Worm (Caenorhabditis elegans) whole organism, L1 larva: ENCODE measurements around the gene puf-8.

Experiments
- C04F5.9 ChIP-seq: sonication (generic microtip); optimal IDR thresholded peaks from 2 replicates; lab custom pipeline; 2016; ENCODE audit warnings: missing genetic modification characterization, missing compliant biosample characterization
- C16A3.4 ChIP-seq: fragments of 150-350 bp; optimal IDR thresholded peaks from 2 replicates; lab custom pipeline; 2014; ENCODE audit warnings: missing biosample characterization, missing genetic modification characterization
- C34B4.2 ChIP-seq: sonication (generic microtip); optimal IDR thresholded peaks from 2 replicates; lab custom pipeline; 2017; ENCODE audit warnings: mild to moderate bottlenecking, missing genetic modification characterization, missing compliant biosample characterization
- F16B12.6 ChIP-seq: fragments of 150-350 bp; optimal IDR thresholded peaks from 2 replicates; lab custom pipeline; 2014; ENCODE audit warnings: missing biosample characterization, missing genetic modification characterization
- Y116A8C.19 ChIP-seq: sonication (generic microtip); optimal IDR thresholded peaks from 2 replicates; lab custom pipeline; 2016; ENCODE audit warnings: missing compliant biosample characterization, missing genetic modification characterization, borderline replicate concordance
- alr-1 ChIP-seq: fragments of 200-800 bp; sonication (Bioruptor generic); optimal IDR thresholded peaks from 2 replicates; lab custom pipeline; 2018; ENCODE audit warnings: borderline replicate concordance, mild to moderate bottlenecking, missing genetic modification characterization, missing compliant biosample characterization
- ama-1 ChIP-seq: fragments of 150-350 bp; optimal IDR thresholded peaks from 2 replicates; lab custom pipeline; 2014
- blmp-1 ChIP-seq: fragments of 150-350 bp; optimal IDR thresholded peaks from 2 replicates; lab custom pipeline; 2014; ENCODE audit warnings: missing biosample characterization, missing genetic modification characterization
- ceh-8 ChIP-seq: fragments of 200-800 bp; sonication (Bioruptor generic); optimal IDR thresholded peaks from 2 replicates; lab custom pipeline; 2018; ENCODE audit warnings: mild to moderate bottlenecking, missing genetic modification characterization, moderate library complexity, missing compliant biosample characterization
- ceh-82 ChIP-seq, 3 experiments: fragments of 150-350 bp in 1 of 3; sonication (generic microtip) in 2 of 3; optimal IDR thresholded peaks; 2 replicates each; lab custom pipeline; 2014 to 2017; ENCODE audit warnings: missing biosample characterization in 3 of 3, missing genetic modification characterization in 3 of 3
- ces-1 ChIP-seq: fragments of 150-350 bp; optimal IDR thresholded peaks from 2 replicates; lab custom pipeline; 2014; ENCODE audit warnings: missing biosample characterization, missing genetic modification reagents, missing genetic modification characterization
- efl-1 ChIP-seq, 4 experiments: fragments of 150-350 bp; optimal IDR thresholded peaks in 3 of 4; peaks in 1 of 4; 1 replicate in 1 of 4; 2 replicates in 3 of 4; lab custom pipeline; 2014; ENCODE audit warnings: missing biosample characterization in 2 of 4, missing genetic modification characterization in 2 of 4, missing genetic modification reagents in 2 of 4
- egl-13 ChIP-seq: sonication (generic microtip); optimal IDR thresholded peaks from 2 replicates; lab custom pipeline; 2016; ENCODE audit warnings: missing genotype, missing genetic modification reagents, missing genetic modification characterization, missing compliant biosample characterization
- egl-27 ChIP-seq, 2 experiments: fragments of 150-350 bp in 1 of 2; sonication (generic microtip); optimal IDR thresholded peaks; 3 replicates each; lab custom pipeline; 2017 to 2018; ENCODE audit warnings: missing biosample characterization in 2 of 2, missing genetic modification characterization in 2 of 2, missing genetic modification reagents in 2 of 2
- elt-2 ChIP-seq: sonication (generic microtip); optimal IDR thresholded peaks from 2 replicates; lab custom pipeline; 2016; ENCODE audit warnings: missing genetic modification characterization, mild to moderate bottlenecking, inconsistent platforms, missing compliant biosample characterization, missing genetic modification reagents
- elt-3 ChIP-seq, 6 experiments: fragments of 150-350 bp in 1 of 6; sonication (generic microtip); optimal IDR thresholded peaks; 2 replicates each; lab custom pipeline; 2017 to 2018; ENCODE audit warnings: missing biosample characterization in 6 of 6, missing genetic modification characterization in 6 of 6, inconsistent platforms in 1 of 6
- ets-5 ChIP-seq: fragments of 200-800 bp; sonication (Bioruptor generic); IDR thresholded peaks from 2 replicates; pipeline ENCODE4 v1.3.6; 2022; ENCODE audit warnings: missing genetic modification characterization, missing compliant biosample characterization
- fos-1 ChIP-seq: fragments of 150-350 bp; optimal IDR thresholded peaks from 2 replicates; lab custom pipeline; 2014; ENCODE audit warnings: missing biosample characterization, missing genetic modification characterization
- hlh-4 ChIP-seq: sonication (generic microtip); optimal IDR thresholded peaks from 2 replicates; lab custom pipeline; 2016; ENCODE audit warnings: mild to moderate bottlenecking, missing genetic modification characterization, missing compliant biosample characterization
- hpl-2 ChIP-seq: fragments of 150-350 bp; optimal IDR thresholded peaks from 2 replicates; lab custom pipeline; 2014; ENCODE audit warnings: missing biosample characterization, missing genetic modification reagents, missing genetic modification characterization
- lin-13 ChIP-seq: fragments of 150-350 bp; optimal IDR thresholded peaks from 2 replicates; lab custom pipeline; 2014; ENCODE audit warnings: missing biosample characterization, missing genetic modification reagents, missing genetic modification characterization
- lin-35 ChIP-seq, 2 experiments: fragments of 150-350 bp; optimal IDR thresholded peaks; 2 replicates each; lab custom pipeline; 2014; ENCODE audit warnings: missing biosample characterization in 2 of 2, missing genetic modification characterization in 2 of 2, missing genetic modification reagents in 2 of 2
- lir-3 ChIP-seq: sonication (generic microtip); optimal IDR thresholded peaks from 2 replicates; lab custom pipeline; 2016; ENCODE audit warnings: mild to moderate bottlenecking, missing genetic modification characterization, moderate library complexity, missing compliant biosample characterization; ENCODE audit not compliant: poor library complexity
- lsy-2 ChIP-seq, 2 experiments: fragments of 150-350 bp; optimal IDR thresholded peaks; 2 replicates each; lab custom pipeline; 2014; ENCODE audit warnings: missing biosample characterization in 2 of 2, missing genetic modification characterization in 2 of 2
- mab-9 ChIP-seq: fragments of 200-800 bp; sonication (Bioruptor generic); IDR thresholded peaks from 2 replicates; pipeline ENCODE4 v1.3.6; 2022; ENCODE audit warnings: missing genetic modification reagents, missing genetic modification characterization, missing compliant biosample characterization
- mep-1 ChIP-seq: fragments of 150-350 bp; optimal IDR thresholded peaks from 2 replicates; lab custom pipeline; 2014; ENCODE audit warnings: missing biosample characterization, missing genetic modification characterization
- nhr-12 ChIP-seq: sonication (generic microtip); optimal IDR thresholded peaks from 2 replicates; lab custom pipeline; 2017; ENCODE audit warnings: missing biosample characterization, missing genetic modification characterization
- nhr-19 ChIP-seq: fragments of 200-800 bp; sonication (Bioruptor generic); conservative IDR thresholded peaks from 2 replicates; pipeline ENCODE4 v1.3.6; 2022; ENCODE audit warnings: missing genetic modification characterization, missing compliant biosample characterization
- nhr-20 ChIP-seq: sonication (generic microtip); optimal IDR thresholded peaks from 2 replicates; lab custom pipeline; 2016; ENCODE audit warnings: mild to moderate bottlenecking, missing genetic modification characterization, missing compliant biosample characterization
- nhr-237 ChIP-seq: fragments of 150-350 bp; optimal IDR thresholded peaks from 2 replicates; lab custom pipeline; 2014; ENCODE audit warnings: missing biosample characterization, missing genetic modification characterization
- nhr-28 ChIP-seq: fragments of 150-350 bp; optimal IDR thresholded peaks from 2 replicates; lab custom pipeline; 2014; ENCODE audit warnings: missing biosample characterization, missing genetic modification characterization
- nhr-47 ChIP-seq: sonication (generic microtip); optimal IDR thresholded peaks from 2 replicates; lab custom pipeline; 2016; ENCODE audit warnings: mild to moderate bottlenecking, missing genetic modification characterization, moderate library complexity, missing compliant biosample characterization
- nhr-76 ChIP-seq: sonication (generic microtip); optimal IDR thresholded peaks from 2 replicates; lab custom pipeline; 2017; ENCODE audit warnings: missing biosample characterization, missing genetic modification characterization
- nhr-77 ChIP-seq: fragments of 150-350 bp; optimal IDR thresholded peaks from 2 replicates; lab custom pipeline; 2014; ENCODE audit warnings: missing biosample characterization, missing genetic modification characterization
- pag-3 ChIP-seq: sonication (generic microtip); optimal IDR thresholded peaks from 2 replicates; lab custom pipeline; 2017; ENCODE audit warnings: missing genetic modification characterization, mild to moderate bottlenecking, missing compliant biosample characterization, antibody characterized with exemption, borderline replicate concordance; ENCODE audit not compliant: insufficient read depth
- pax-3 ChIP-seq: fragments of 200-800 bp; sonication (Bioruptor generic); optimal IDR thresholded peaks from 2 replicates; lab custom pipeline; 2018; ENCODE audit warnings: mild to moderate bottlenecking, missing genetic modification characterization, moderate library complexity, missing compliant biosample characterization
- skn-1 ChIP-seq: fragments of 150-350 bp; optimal IDR thresholded peaks from 2 replicates; lab custom pipeline; 2014; ENCODE audit warnings: missing biosample characterization, missing genetic modification characterization
- snu-23 ChIP-seq: sonication (generic microtip); optimal IDR thresholded peaks from 2 replicates; lab custom pipeline; 2016; ENCODE audit warnings: missing genetic modification characterization, missing compliant biosample characterization
- swsn-7 ChIP-seq: sonication (generic microtip); optimal IDR thresholded peaks from 2 replicates; lab custom pipeline; 2016; ENCODE audit warnings: missing genetic modification characterization, missing compliant biosample characterization
- unc-62 ChIP-seq: fragments of 150-350 bp; optimal IDR thresholded peaks from 2 replicates; lab custom pipeline; 2014; ENCODE audit warnings: missing biosample characterization, missing genetic modification reagents, missing genetic modification characterization
- unc-86 ChIP-seq: sonication (generic microtip); optimal IDR thresholded peaks from 2 replicates; lab custom pipeline; 2016; ENCODE audit warnings: missing genetic modification characterization, missing compliant biosample characterization
- unc-98 ChIP-seq: fragments of 200-800 bp; sonication (Bioruptor generic); IDR thresholded peaks from 2 replicates; pipeline ENCODE4 v1.3.6; 2022; ENCODE audit warnings: missing genetic modification characterization, missing compliant biosample characterization
- vab-15 ChIP-seq: sonication (generic microtip); optimal IDR thresholded peaks from 2 replicates; lab custom pipeline; 2017; ENCODE audit warnings: missing genotype, mild to moderate bottlenecking, missing genetic modification characterization, missing compliant biosample characterization
- zag-1 ChIP-seq: fragments of 150-350 bp; optimal IDR thresholded peaks from 2 replicates; lab custom pipeline; 2014; ENCODE audit warnings: missing biosample characterization, missing genetic modification characterization
- ztf-11 ChIP-seq, 2 experiments: sonication (generic microtip); optimal IDR thresholded peaks; 2 replicates each; lab custom pipeline; 2016 to 2017; ENCODE audit warnings: missing genetic modification characterization in 2 of 2, missing biosample characterization in 1 of 2, missing compliant biosample characterization in 1 of 2
- ztf-4 ChIP-seq: fragments of 150-350 bp; optimal IDR thresholded peaks from 2 replicates; lab custom pipeline; 2014; ENCODE audit warnings: missing biosample characterization, missing genetic modification characterization

The puf-8 gene

DNA sequence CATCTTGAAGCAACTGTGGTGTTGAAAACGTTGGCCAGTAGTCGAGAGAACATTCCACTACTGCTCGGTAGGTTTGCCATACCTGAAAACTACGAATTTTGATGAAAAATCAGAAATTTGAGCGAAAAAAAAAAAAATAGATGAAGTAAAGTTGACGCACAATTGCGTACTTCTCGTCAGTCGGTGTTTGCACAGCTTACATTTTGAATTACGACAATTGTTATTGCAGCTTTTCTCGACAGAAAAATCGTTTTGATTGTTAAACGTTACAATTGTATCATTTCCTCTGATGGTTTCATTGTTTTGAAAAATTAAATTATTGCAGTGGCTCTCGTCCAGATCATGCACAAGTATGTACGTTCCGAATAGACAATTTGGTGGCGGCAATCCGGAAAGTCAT, 12.0 kb upstream of the puf-8 start, which contains the start of the genes F45E12.5 and cnep-1 (continued):
- no peak for TF ChIP-seq nhr-19
- no peak for TF ChIP-seq unc-98 (GFP tag; lab: Robert Waterston, UW)
- no peak for TF ChIP-seq fos-1 (tag; lab: Kevin White, UChicago)
- no peak for TF ChIP-seq C16A3.4 (tag; lab: Kevin White, UChicago)
- TF ChIP-seq F16B12.6 (tag; lab: Kevin White, UChicago): peak; percentile 77
- TF ChIP-seq nhr-76: no peak

DNA sequence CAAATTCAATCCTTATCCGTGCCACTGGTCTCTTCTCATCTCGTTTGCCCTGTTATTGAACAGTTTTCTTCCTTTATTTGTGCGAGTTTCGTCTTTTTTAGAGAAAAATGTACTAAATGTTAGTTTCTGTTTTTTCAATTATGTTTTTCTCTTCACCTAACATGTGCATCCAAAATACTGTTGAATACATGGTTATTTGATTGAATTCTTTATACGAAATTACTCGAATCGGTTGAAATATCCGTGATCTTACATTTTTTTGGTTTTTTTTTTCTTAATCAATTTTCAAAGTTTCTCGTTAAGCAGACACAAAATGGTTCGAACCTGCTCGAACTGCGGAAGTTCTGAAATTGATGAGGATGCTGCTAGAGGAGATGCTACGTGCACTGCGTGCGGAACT, 7.5 kb upstream of the puf-8 start, which contains the start of gene brf-1:
Gene brf-1 (plus strand): TSS at position 301 of the 400 bp plus-strand sequence.
- TF ChIP-seq ets-5 (GFP tag; lab: Robert Waterston, UW): no peak
- TF ChIP-seq zag-1 (tag; lab: Kevin White, UChicago): no peak
- no peak for TF ChIP-seq lin-35 (GFP tag; optimal IDR thresholded peaks at IDR 0.05; lab: Kevin White, UChicago)
- no peak for TF ChIP-seq C34B4.2 (tag; lab: Kevin White, UChicago)
- no peak for TF ChIP-seq efl-1 (optimal IDR thresholded peaks at IDR 0.05; lab: Kevin White, UChicago)
- TF ChIP-seq efl-1 (GFP tag; optimal IDR thresholded peaks at IDR 0.05 in 1 of 2; lab: Kevin White, UChicago): no peak
- TF ChIP-seq hpl-2: no peak
- no peak for TF ChIP-seq fos-1 (tag; lab: Kevin White, UChicago)
- TF ChIP-seq egl-13 (tag; lab: Kevin White, UChicago): no peak
- no peak for TF ChIP-seq nhr-76
- no peak for TF ChIP-seq elt-3 (tag; optimal IDR thresholded peaks at IDR 0.05; lab: Kevin White, UChicago)
- TF ChIP-seq lin-13 (GFP tag; lab: Kevin White, UChicago): no peak
- no peak for TF ChIP-seq ces-1
- no peak for TF ChIP-seq C04F5.9 (tag; lab: Kevin White, UChicago)

DNA sequence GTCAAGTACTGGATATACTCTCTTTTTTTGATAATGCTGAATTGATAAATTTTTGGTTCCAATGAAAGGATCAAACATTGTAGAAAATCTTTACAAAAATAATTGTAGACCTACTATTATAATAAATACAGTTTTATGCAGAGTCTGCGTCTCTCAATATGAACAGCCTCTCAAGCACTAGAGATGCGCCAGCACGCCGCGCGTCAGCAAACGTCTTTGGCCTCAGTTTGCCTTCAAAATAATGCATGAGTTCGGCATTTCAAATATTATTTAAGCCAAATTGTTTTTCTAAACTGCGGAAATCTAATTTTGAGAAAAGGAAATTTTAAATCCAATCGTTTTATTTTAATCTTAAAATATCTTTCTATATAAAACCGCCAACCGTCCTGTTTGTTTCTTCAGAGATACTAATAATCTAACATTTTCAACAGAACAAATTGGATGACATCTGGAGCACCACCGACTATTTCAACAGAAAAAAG, 3.7 kb upstream of the puf-8 start, which contains the start of gene cul-4:
Gene cul-4 (plus strand): TSS at position 432 of the 482 bp plus-strand sequence.
- TF ChIP-seq C04F5.9 (tag; lab: Kevin White, UChicago): peak; percentile 59
- TF ChIP-seq hlh-4 (tag; lab: Kevin White, UChicago): no peak
- no peak for TF ChIP-seq ets-5 (GFP tag; lab: Robert Waterston, UW)
- peak; percentile 71 for TF ChIP-seq unc-86 (tag; lab: Kevin White, UChicago)
- peak; percentile 12 for TF ChIP-seq nhr-77 (tag; lab: Kevin White, UChicago)
- no peak for TF ChIP-seq egl-27 (tag; optimal IDR thresholded peaks at IDR 0.05; lab: Kevin White, UChicago)
- TF ChIP-seq nhr-28: no peak
- peak; percentile 84 for TF ChIP-seq snu-23 (GFP tag; lab: Kevin White, UChicago)
- no peak for TF ChIP-seq alr-1
- TF ChIP-seq F16B12.6 (tag; lab: Kevin White, UChicago): peak; percentile 69
- TF ChIP-seq ztf-4 (tag; lab: Kevin White, UChicago): peak; percentile 37
- peak; percentile 65 for TF ChIP-seq blmp-1 (tag; lab: Kevin White, UChicago)
- no peak for TF ChIP-seq nhr-237 (tag; lab: Kevin White, UChicago)
- no peak for TF ChIP-seq hpl-2
- TF ChIP-seq mep-1 (tag; lab: Kevin White, UChicago): peak; percentile 90
- TF ChIP-seq unc-98 (GFP tag; lab: Robert Waterston, UW): no peak
- TF ChIP-seq lin-13 (GFP tag; lab: Kevin White, UChicago): no peak
- TF ChIP-seq nhr-12: no peak
- peak; percentile 85 for TF ChIP-seq nhr-20 (tag; lab: Kevin White, UChicago)
- TF ChIP-seq lir-3 (tag; lab: Kevin White, UChicago): peak; percentile 85
- no peak for TF ChIP-seq nhr-47 (tag; lab: Kevin White, UChicago)
- peak; percentile 64 to 72 (median 72) for TF ChIP-seq ceh-82 (tag; optimal IDR thresholded peaks at IDR 0.05; lab: Kevin White, UChicago)
- peak; percentile 80 for TF ChIP-seq swsn-7 (tag; lab: Kevin White, UChicago)
- peak; percentile 84 to 88 for TF ChIP-seq lsy-2 (tag; optimal IDR thresholded peaks at IDR 0.05; lab: Kevin White, UChicago)
- TF ChIP-seq skn-1 (tag; lab: Kevin White, UChicago): peak; percentile 64
- TF ChIP-seq elt-2 (tag; lab: Kevin White, UChicago): peak; percentile 3
- TF ChIP-seq pag-3: no peak
- TF ChIP-seq vab-15 (tag; lab: Kevin White, UChicago): no peak
- TF ChIP-seq mab-9 (GFP tag; lab: Robert Waterston, UW): peak; percentile 66; the same call in 1 of the 2 replicates
- TF ChIP-seq unc-62 (GFP tag; lab: Kevin White, UChicago): no peak
- no peak for TF ChIP-seq pax-3
- peak; percentile 6 for TF ChIP-seq fos-1 (tag; lab: Kevin White, UChicago)
- peak; percentile 46 for TF ChIP-seq ceh-8 (GFP tag; lab: Kevin White, UChicago)
- peak in 1 of 2 experiments; percentile 31 for TF ChIP-seq ztf-11 (tag; optimal IDR thresholded peaks at IDR 0.05; lab: Kevin White, UChicago)
- TF ChIP-seq ama-1 (lab: Kevin White, UChicago): no peak
- TF ChIP-seq lin-35 (GFP tag; optimal IDR thresholded peaks at IDR 0.05; lab: Kevin White, UChicago): peak; percentile 76 to 82
- no peak for TF ChIP-seq Y116A8C.19 (tag; lab: Kevin White, UChicago)
- TF ChIP-seq nhr-19: peak; percentile 82
